ENCODE assay signal across 4 fruit fly cellular contexts in genomic region chr2L:7678095-7678784, dm6.
A peak's percentile ranks its signal among the peaks of the same experiment; 100 is the strongest.
TF ChIP-seq lines count a peak whose summit lies in the region.

No protein-coding gene starts in this region.

- TF ChIP-seq CTCF in whole organism, embryonic (GFP tag; optimal IDR thresholded peaks at IDR 0.05; lab: Kevin White, UChicago), result no peak

TF ChIP-seq in whole organism, adult, 20 proteins besides CTCF, POLR2A, EP300 and RAD21:
- TF ChIP-seq cic (GFP tag; optimal IDR thresholded peaks at IDR 0.05; lab: Kevin White, UChicago) (peak; percentile 30), kay (GFP tag; lab: Kevin White, UChicago; ENCODE audit: borderline replicate concordance) (peak; percentile 87), Mnt (GFP tag; optimal IDR thresholded peaks at IDR 0.05; lab: Kevin White, UChicago) (peak; percentile 47), CG11617 (GFP tag; optimal IDR thresholded peaks at IDR 0.05; lab: Kevin White, UChicago) (no peak)

TF ChIP-seq in whole organism, embryonic, 481 proteins besides CTCF, POLR2A, EP300 and RAD21 (continues in another document):
- TF ChIP-seq Hr39 (optimal IDR thresholded peaks at IDR 0.05; lab: Kevin White, UChicago), result no peak
- TF ChIP-seq CG10147 (GFP tag; optimal IDR thresholded peaks at IDR 0.05; lab: Kevin White, UChicago), result peak; percentile 15
- TF ChIP-seq CG6683 (GFP tag; optimal IDR thresholded peaks at IDR 0.05; lab: Kevin White, UChicago), result no peak
- no peak for TF ChIP-seq chif (GFP tag; optimal IDR thresholded peaks at IDR 0.05; lab: Kevin White, UChicago)
- no peak for TF ChIP-seq unc-4 (GFP tag; IDR thresholded peaks at IDR 0.05; lab: Robert Waterston, UW; ENCODE audit: partially characterized antibody)
- TF ChIP-seq CG3407 (GFP tag; optimal IDR thresholded peaks at IDR 0.05; lab: Kevin White, UChicago), result no peak
- no peak for TF ChIP-seq CG31365 (tag; optimal IDR thresholded peaks at IDR 0.05; lab: Kevin White, UChicago)
- TF ChIP-seq CG9609 (GFP tag; optimal IDR thresholded peaks at IDR 0.05; lab: Kevin White, UChicago), result no peak
- no peak for TF ChIP-seq Stat92E (GFP tag; optimal IDR thresholded peaks at IDR 0.05; lab: Kevin White, UChicago)
- peak; percentile 8 for TF ChIP-seq Vsx1 (GFP tag; optimal IDR thresholded peaks at IDR 0.05; lab: Kevin White, UChicago)
- TF ChIP-seq nom (GFP tag; optimal IDR thresholded peaks at IDR 0.05; lab: Kevin White, UChicago), result no peak
- TF ChIP-seq CG15479 (GFP tag; optimal IDR thresholded peaks at IDR 0.05; lab: Kevin White, UChicago), result peak; percentile 85
- TF ChIP-seq Hey (tag; optimal IDR thresholded peaks at IDR 0.05; lab: Kevin White, UChicago), result peak; percentile 32
- TF ChIP-seq Hmr (GFP tag; optimal IDR thresholded peaks at IDR 0.05; lab: Kevin White, UChicago), result peak; percentile 50
- no peak for TF ChIP-seq CG15514 (GFP tag; optimal IDR thresholded peaks at IDR 0.05; lab: Kevin White, UChicago)
- no peak for TF ChIP-seq CG8478 (optimal IDR thresholded peaks at IDR 0.05; lab: Kevin White, UChicago)
- no peak for TF ChIP-seq CG32772 (GFP tag; IDR thresholded peaks at IDR 0.05; lab: Robert Waterston, UW)
- TF ChIP-seq klu (GFP tag; IDR thresholded peaks at IDR 0.05; lab: Robert Waterston, UW), result no peak
- TF ChIP-seq tin (GFP tag; optimal IDR thresholded peaks at IDR 0.05; lab: Kevin White, UChicago), result no peak
- TF ChIP-seq odd (GFP tag; optimal IDR thresholded peaks at IDR 0.05; lab: Kevin White, UChicago), result no peak
- no peak for TF ChIP-seq phol (tag; optimal IDR thresholded peaks at IDR 0.05; lab: Kevin White, UChicago)
- no peak for TF ChIP-seq MTF-1 (GFP tag; optimal IDR thresholded peaks at IDR 0.05; lab: Kevin White, UChicago; ENCODE audit: borderline replicate concordance)
- TF ChIP-seq CG43689 (GFP tag; IDR thresholded peaks at IDR 0.05; lab: Robert Waterston, UW), result no peak
- TF ChIP-seq Scr (GFP tag; IDR thresholded peaks at IDR 0.05; lab: Robert Waterston, UW; ENCODE audit: partially characterized antibody), result no peak
- no peak for TF ChIP-seq CG16779 (GFP tag; IDR thresholded peaks at IDR 0.05; lab: Robert Waterston, UW)
- TF ChIP-seq mld (GFP tag; IDR thresholded peaks at IDR 0.05; lab: Robert Waterston, UW; ENCODE audit: partially characterized antibody), result no peak
- TF ChIP-seq Hr3 (GFP tag; optimal IDR thresholded peaks at IDR 0.05; lab: Kevin White, UChicago), result no peak
- TF ChIP-seq CG10565 (GFP tag; optimal IDR thresholded peaks at IDR 0.05; lab: Kevin White, UChicago), result no peak
- no peak for TF ChIP-seq trh (GFP tag; optimal IDR thresholded peaks at IDR 0.05; lab: Kevin White, UChicago)
- no peak for TF ChIP-seq trem (tag; optimal IDR thresholded peaks at IDR 0.05; lab: Kevin White, UChicago)

TF ChIP-seq in whole organism, prepupa, 60 proteins besides CTCF, POLR2A, EP300 and RAD21:
- TF ChIP-seq CG6163 (GFP tag; IDR thresholded peaks at IDR 0.05; lab: Robert Waterston, UW) (no peak), ss (GFP tag; optimal IDR thresholded peaks at IDR 0.05; lab: Kevin White, UChicago) (no peak), net (GFP tag; optimal IDR thresholded peaks at IDR 0.05; lab: Kevin White, UChicago) (no peak), vri (GFP tag; optimal IDR thresholded peaks at IDR 0.05; lab: Kevin White, UChicago) (peak; percentile 92), Smox (GFP tag; optimal IDR thresholded peaks at IDR 0.05; lab: Kevin White, UChicago) (no peak), Eip78C (GFP tag; lab: Kevin White, UChicago) (peak; percentile 10), Eip93F (GFP tag; optimal IDR thresholded peaks at IDR 0.05; lab: Kevin White, UChicago) (peak; percentile 50), CG6854 (GFP tag; optimal IDR thresholded peaks at IDR 0.05; lab: Kevin White, UChicago) (no peak), Hr38 (GFP tag; optimal IDR thresholded peaks at IDR 0.05; lab: Kevin White, UChicago) (no peak), svp (GFP tag; lab: Kevin White, UChicago) (peak; percentile 74), CG7368 (GFP tag; optimal IDR thresholded peaks at IDR 0.05; lab: Kevin White, UChicago) (no peak), CG11294 (GFP tag; IDR thresholded peaks at IDR 0.05; lab: Robert Waterston, UW) (no peak)

TF ChIP-seq in whole organism, wandering third instar larva, 38 proteins besides CTCF, POLR2A, EP300 and RAD21:
- TF ChIP-seq br (GFP tag; optimal IDR thresholded peaks at IDR 0.05; lab: Kevin White, UChicago), result peak; percentile 15
- TF ChIP-seq dl (GFP tag; optimal IDR thresholded peaks at IDR 0.05; lab: Kevin White, UChicago; ENCODE audit: insufficient read depth in 1 of 2, partially characterized antibody in 2 of 2), result no peak
- peak; percentile 32 for TF ChIP-seq Jra (GFP tag; optimal IDR thresholded peaks at IDR 0.05; lab: Kevin White, UChicago)
- no peak for TF ChIP-seq sv (GFP tag; optimal IDR thresholded peaks at IDR 0.05; lab: Kevin White, UChicago)
- TF ChIP-seq dmrt93B (GFP tag; optimal IDR thresholded peaks at IDR 0.05; lab: Kevin White, UChicago), result no peak
- TF ChIP-seq Rel (GFP tag; optimal IDR thresholded peaks at IDR 0.05; lab: Kevin White, UChicago), result no peak
- TF ChIP-seq Rel (tag; optimal IDR thresholded peaks at IDR 0.05; lab: Kevin White, UChicago), result peak; percentile 99
- no peak for TF ChIP-seq OdsH (GFP tag; optimal IDR thresholded peaks at IDR 0.05; lab: Kevin White, UChicago)
- peak; percentile 87 for TF ChIP-seq Vsx2 (GFP tag; optimal IDR thresholded peaks at IDR 0.05; lab: Kevin White, UChicago; ENCODE audit: partially characterized antibody)
- no peak for TF ChIP-seq pan (optimal IDR thresholded peaks at IDR 0.05; lab: Kevin White, UChicago)
- no peak for TF ChIP-seq CG9705 (GFP tag; optimal IDR thresholded peaks at IDR 0.05; lab: Kevin White, UChicago)
- no peak for TF ChIP-seq N (GFP tag; optimal IDR thresholded peaks at IDR 0.05; lab: Kevin White, UChicago)
- no peak for TF ChIP-seq sage (GFP tag; optimal IDR thresholded peaks at IDR 0.05; lab: Kevin White, UChicago)
- TF ChIP-seq rgr (GFP tag; optimal IDR thresholded peaks at IDR 0.05; lab: Kevin White, UChicago), result peak; percentile 43
- no peak for TF ChIP-seq GATAd (GFP tag; optimal IDR thresholded peaks at IDR 0.05; lab: Kevin White, UChicago)
- peak; percentile 26 for TF ChIP-seq Dif (GFP tag; optimal IDR thresholded peaks at IDR 0.05; lab: Kevin White, UChicago; ENCODE audit: partially characterized antibody)
- TF ChIP-seq fru (GFP tag; optimal IDR thresholded peaks at IDR 0.05; lab: Kevin White, UChicago), result no peak
- TF ChIP-seq Hr83 (GFP tag; optimal IDR thresholded peaks at IDR 0.05; lab: Kevin White, UChicago; ENCODE audit: poor library complexity, severe bottlenecking), result peak; percentile 19
- peak; percentile 46 for TF ChIP-seq h (GFP tag; optimal IDR thresholded peaks at IDR 0.05; lab: Kevin White, UChicago)
